Worm (Caenorhabditis elegans) whole organism, early embryonic: ENCODE data around the gene ubh-4.

Experiments used
- B0310.2 ChIP-seq: sonication (generic microtip); optimal IDR thresholded peaks from 2 replicates; lab custom pipeline; 2016; ENCODE audit warnings: mild to moderate bottlenecking, missing genetic modification characterization, missing compliant biosample characterization
- F13C5.2 ChIP-seq: sonication (generic microtip); optimal IDR thresholded peaks from 2 replicates; lab custom pipeline; 2017; ENCODE audit warnings: mild to moderate bottlenecking, missing genetic modification characterization, inconsistent platforms, missing compliant biosample characterization
- aly-1 ChIP-seq: sonication (generic microtip); optimal IDR thresholded peaks from 2 replicates; lab custom pipeline; 2016; ENCODE audit warnings: missing genetic modification characterization, missing compliant biosample characterization
- ama-1 ChIP-seq: fragments of 150-350 bp; optimal IDR thresholded peaks from 2 replicates; lab custom pipeline; 2014
- ceh-13 ChIP-seq: fragments of 200-800 bp; sonication (Bioruptor generic); optimal IDR thresholded peaks from 2 replicates; lab custom pipeline; 2018; ENCODE audit warnings: mild to moderate bottlenecking, missing genetic modification characterization, missing compliant biosample characterization
- ceh-36 ChIP-seq: sonication (generic microtip); optimal IDR thresholded peaks from 2 replicates; lab custom pipeline; 2016; ENCODE audit warnings: missing genetic modification characterization, inconsistent platforms, missing compliant biosample characterization
- ets-7 ChIP-seq: sonication (generic microtip); optimal IDR thresholded peaks from 2 replicates; lab custom pipeline; 2016; ENCODE audit warnings: missing genotype, missing genetic modification characterization, missing compliant biosample characterization
- flt-1 ChIP-seq: fragments of 200-800 bp; sonication (Bioruptor generic); IDR thresholded peaks from 2 replicates; pipeline ENCODE4 v1.3.6; 2022; ENCODE audit warnings: missing genetic modification characterization, missing compliant biosample characterization
- hmbx-1 ChIP-seq: sonication (generic microtip); optimal IDR thresholded peaks from 2 replicates; lab custom pipeline; 2016; ENCODE audit warnings: mild to moderate bottlenecking, missing genetic modification characterization, missing compliant biosample characterization
- hmg-4 ChIP-seq: fragments of 200-800 bp; sonication (Bioruptor generic); optimal IDR thresholded peaks from 2 replicates; lab custom pipeline; 2018; ENCODE audit warnings: mild to moderate bottlenecking, missing genetic modification characterization, missing compliant biosample characterization
- hnd-1 ChIP-seq: sonication (generic microtip); optimal IDR thresholded peaks from 2 replicates; lab custom pipeline; 2016; ENCODE audit warnings: missing genetic modification characterization, missing compliant biosample characterization
- pes-1 ChIP-seq: fragments of 200-800 bp; sonication (Bioruptor generic); IDR thresholded peaks from 2 replicates; pipeline ENCODE4 v1.3.6; 2022; ENCODE audit warnings: missing genetic modification reagents, missing genetic modification characterization, missing compliant biosample characterization
- scrt-1 ChIP-seq: fragments of 200-800 bp; sonication (Bioruptor generic); IDR thresholded peaks from 2 replicates; pipeline ENCODE4 v1.3.6; 2022; ENCODE audit warnings: missing genetic modification characterization, missing compliant biosample characterization
- sea-1 ChIP-seq: fragments of 200-800 bp; sonication (Bioruptor generic); conservative IDR thresholded peaks from 2 replicates; pipeline ENCODE4 v1.3.6; 2022; ENCODE audit warnings: missing genetic modification characterization, missing compliant biosample characterization
- tbx-11 ChIP-seq: fragments of 200-800 bp; sonication (Bioruptor generic); IDR thresholded peaks from 2 replicates; pipeline ENCODE4 v1.3.6; 2022; ENCODE audit warnings: missing genetic modification characterization, missing compliant biosample characterization
- tbx-37 ChIP-seq: fragments of 200-800 bp; sonication (Bioruptor generic); conservative IDR thresholded peaks from 2 replicates; pipeline ENCODE4 v1.3.6; 2022; ENCODE audit warnings: missing genetic modification reagents, missing genetic modification characterization, missing compliant biosample characterization
- tra-4 ChIP-seq: sonication (generic microtip); optimal IDR thresholded peaks from 2 replicates; lab custom pipeline; 2017; ENCODE audit warnings: missing genetic modification characterization, missing compliant biosample characterization

The ubh-4 gene

ce11 chrII:8035667-8036066 lies 3.7 kb downstream of the ubh-4 start, which contains the start of gene sap-49:
Gene sap-49 (minus strand): TSS chrII:8035767.
- TF ChIP-seq B0310.2 (tag; lab: Kevin White, UChicago) = no peak
- no peak for TF ChIP-seq flt-1 (GFP tag; lab: Robert Waterston, UW)
- TF ChIP-seq tbx-37 (GFP tag; lab: Robert Waterston, UW) = no peak
- no peak for TF ChIP-seq ets-7 (tag; lab: Kevin White, UChicago)
- no peak for TF ChIP-seq hnd-1 (tag; lab: Kevin White, UChicago)
- no peak for TF ChIP-seq tra-4
- TF ChIP-seq ama-1 = no peak

ce11 chrII:8034617-8035016 lies 4.8 kb downstream of the ubh-4 start:
- TF ChIP-seq pes-1 (GFP tag; lab: Robert Waterston, UW) = no peak

- TF ChIP-seq scrt-1 (GFP tag; lab: Robert Waterston, UW) (no peak), ceh-36 (no peak), B0310.2 (tag; lab: Kevin White, UChicago) (no peak), aly-1 (tag; lab: Kevin White, UChicago) (no peak), tbx-11 (GFP tag; lab: Robert Waterston, UW) (no peak), tbx-37 (GFP tag; lab: Robert Waterston, UW) (no peak)
These were observed 5.4 kb downstream of the ubh-4 start for ce11 chrII:8034008-8034407.

- TF ChIP-seq hmg-4 (GFP tag; lab: Kevin White, UChicago) (no peak), ceh-13 (GFP tag; lab: Kevin White, UChicago) (no peak), aly-1 (tag; lab: Kevin White, UChicago) (no peak), tra-4 (no peak), F13C5.2 (no peak)
These were observed 6.7 kb downstream of the ubh-4 start, which contains the start of gene nrf-6 for ce11 chrII:8032657-8033056. Gene nrf-6 (minus strand): TSS chrII:8032708.

ce11 chrII:8028730-8029129 lies 10.7 kb downstream of the ubh-4 start:
- no peak for TF ChIP-seq ama-1
- no peak for TF ChIP-seq aly-1 (tag; lab: Kevin White, UChicago)
- TF ChIP-seq ceh-36 = no peak
- TF ChIP-seq F13C5.2 = no peak

- TF ChIP-seq pes-1 (GFP tag; lab: Robert Waterston, UW) = peak; percentile 24; the same call in 1 of the 2 replicates
- peak; percentile 35 for TF ChIP-seq ets-7 (tag; lab: Kevin White, UChicago)
- TF ChIP-seq hmbx-1 (tag; lab: Kevin White, UChicago) = no peak
- peak; percentile 95 for TF ChIP-seq hmg-4 (GFP tag; lab: Kevin White, UChicago)
- TF ChIP-seq B0310.2 (tag; lab: Kevin White, UChicago) = peak; percentile 26
- no peak; the same call in 1 of the 2 replicates for TF ChIP-seq sea-1 (GFP tag; lab: Robert Waterston, UW)
- peak; percentile 59; the same call in 1 of the 2 replicates for TF ChIP-seq scrt-1 (GFP tag; lab: Robert Waterston, UW)
- TF ChIP-seq aly-1 (tag; lab: Kevin White, UChicago) = peak; percentile 80
- TF ChIP-seq F13C5.2 = peak; percentile 63
These were observed 11.1 kb downstream of the ubh-4 start for ce11 chrII:8028246-8028694.

- TF ChIP-seq ama-1 (no peak), tra-4 (no peak), aly-1 (tag; lab: Kevin White, UChicago) (no peak), tbx-11 (GFP tag; lab: Robert Waterston, UW) (no peak), hnd-1 (tag; lab: Kevin White, UChicago) (no peak)
These were observed 11.7 kb downstream of the ubh-4 start, which contains the start of gene swsn-7 for ce11 chrII:8027663-8028062. Gene swsn-7 (minus strand): TSS chrII:8027763.

ce11 chrII:8022461-8022860 lies 16.9 kb downstream of the ubh-4 start, which contains the start of gene hda-2:
Gene hda-2 (minus strand): TSS chrII:8022561.
- TF ChIP-seq sea-1 (GFP tag; lab: Robert Waterston, UW) (no peak), hnd-1 (tag; lab: Kevin White, UChicago) (no peak), B0310.2 (tag; lab: Kevin White, UChicago) (no peak), scrt-1 (GFP tag; lab: Robert Waterston, UW) (no peak), ceh-13 (GFP tag; lab: Kevin White, UChicago) (no peak), tra-4 (no peak), hmbx-1 (tag; lab: Kevin White, UChicago) (no peak), ets-7 (tag; lab: Kevin White, UChicago) (no peak), ama-1 (no peak), F13C5.2 (no peak), hmg-4 (GFP tag; lab: Kevin White, UChicago) (no peak)

- no peak for TF ChIP-seq F13C5.2
- TF ChIP-seq ceh-36 = no peak
- TF ChIP-seq ets-7 (tag; lab: Kevin White, UChicago) = no peak
- no peak for TF ChIP-seq scrt-1 (GFP tag; lab: Robert Waterston, UW)
- TF ChIP-seq B0310.2 (tag; lab: Kevin White, UChicago) = no peak
- TF ChIP-seq hmg-4 (GFP tag; lab: Kevin White, UChicago) = no peak
- no peak for TF ChIP-seq pes-1 (GFP tag; lab: Robert Waterston, UW)
- no peak for TF ChIP-seq sea-1 (GFP tag; lab: Robert Waterston, UW)
- TF ChIP-seq ama-1 = no peak
- no peak for TF ChIP-seq tbx-11 (GFP tag; lab: Robert Waterston, UW)
- no peak for TF ChIP-seq flt-1 (GFP tag; lab: Robert Waterston, UW)
- TF ChIP-seq ceh-13 (GFP tag; lab: Kevin White, UChicago) = no peak
- no peak for TF ChIP-seq hnd-1 (tag; lab: Kevin White, UChicago)
- no peak for TF ChIP-seq aly-1 (tag; lab: Kevin White, UChicago)
- TF ChIP-seq tra-4 = no peak
- TF ChIP-seq hmbx-1 (tag; lab: Kevin White, UChicago) = no peak
- TF ChIP-seq tbx-37 (GFP tag; lab: Robert Waterston, UW) = no peak
These were observed 18.8 kb downstream of the ubh-4 start for ce11 chrII:8020580-8021044.
